Fruit fly (Drosophila melanogaster) whole organism, embryonic: ENCODE data around the gene aru.

Source experiments
- B-H1 ChIP-seq: fragments of 200-800 bp; sonication (Bioruptor generic); IDR thresholded peaks from 3 replicates; pipeline ENCODE4 v1.3.6; 2022; ENCODE audit warnings: missing biosample characterization, missing genetic modification characterization
- CG10267 ChIP-seq: fragments of 200-800 bp; sonication (Bioruptor generic); optimal IDR thresholded peaks from 2 replicates; lab custom pipeline; 2018; ENCODE audit warnings: missing biosample characterization, mild to moderate bottlenecking, missing genetic modification characterization, moderate library complexity
- CG10321 ChIP-seq: fragments of 200-800 bp; sonication (Bioruptor generic); IDR thresholded peaks from 2 replicates; pipeline ENCODE4 v1.3.6; 2022; ENCODE audit warnings: missing biosample characterization, missing genetic modification characterization
- CG12219 ChIP-seq: fragments of 200-800 bp; sonication (Bioruptor generic); optimal IDR thresholded peaks from 3 replicates; lab custom pipeline; 2018; ENCODE audit warnings: missing biosample characterization, mild to moderate bottlenecking, missing genetic modification characterization
- CG12391 ChIP-seq: fragments of 200-800 bp; sonication (Bioruptor generic); optimal IDR thresholded peaks from 3 replicates; lab custom pipeline; 2018; ENCODE audit warnings: missing biosample characterization, mild to moderate bottlenecking, missing genetic modification characterization, moderate library complexity
- CG12659 ChIP-seq: fragments of 200-800 bp; sonication (Bioruptor generic); optimal IDR thresholded peaks from 3 replicates; lab custom pipeline; 2017; ENCODE audit warnings: mild to moderate bottlenecking, missing biosample characterization, missing genetic modification reagents, missing genetic modification characterization
- CG14050 ChIP-seq: fragments of 200-800 bp; sonication (Bioruptor generic); IDR thresholded peaks from 3 replicates; pipeline ENCODE4 v1.3.6; 2022; ENCODE audit warnings: missing biosample characterization, missing genetic modification characterization
- CG17612 ChIP-seq: fragments of 200-800 bp; sonication (Bioruptor generic); IDR thresholded peaks from 2 replicates; pipeline ENCODE4 v1.3.6; 2022; ENCODE audit warnings: missing biosample characterization, missing genetic modification characterization
- CG17829 ChIP-seq: fragments of 200-800 bp; optimal IDR thresholded peaks from 2 replicates; lab custom pipeline; 2019; ENCODE audit warnings: missing biosample characterization, mild to moderate bottlenecking, missing genetic modification characterization, moderate library complexity
- CG18764 ChIP-seq: fragments of 200-800 bp; sonication (Bioruptor generic); optimal IDR thresholded peaks from 3 replicates; lab custom pipeline; 2016; ENCODE audit warnings: missing biosample characterization, missing genetic modification characterization
- CG2889 ChIP-seq: fragments of 200-800 bp; sonication (Bioruptor generic); IDR thresholded peaks from 3 replicates; pipeline ENCODE4 v1.3.6; 2022; ENCODE audit warnings: missing biosample characterization, missing genetic modification characterization
- CG4328 ChIP-seq: fragments of 200-800 bp; sonication (Bioruptor generic); optimal IDR thresholded peaks from 3 replicates; lab custom pipeline; 2017; ENCODE audit warnings: missing biosample characterization, missing genetic modification reagents, missing genetic modification characterization
- CG4404 ChIP-seq: fragments of 200-800 bp; sonication (Bioruptor generic); IDR thresholded peaks from 2 replicates; pipeline ENCODE4 v1.3.6; 2022; ENCODE audit warnings: missing biosample characterization, missing genetic modification characterization
- CG8388 ChIP-seq: fragments of 200-800 bp; sonication (Bioruptor generic); optimal IDR thresholded peaks from 2 replicates; lab custom pipeline; 2019; ENCODE audit warnings: missing biosample characterization, mild to moderate bottlenecking, missing genetic modification characterization, moderate library complexity
- CkIIα-i1 ChIP-seq: fragments of 200-800 bp; sonication (Bioruptor generic); IDR thresholded peaks from 2 replicates; pipeline ENCODE4 v1.3.6; 2022; ENCODE audit warnings: missing biosample characterization, missing genetic modification characterization
- Dad ChIP-seq: fragments of 200-800 bp; sonication (Bioruptor generic); optimal IDR thresholded peaks from 3 replicates; lab custom pipeline; 2016; ENCODE audit warnings: missing biosample characterization, missing genetic modification characterization
- HLH3B ChIP-seq: fragments of 200-800 bp; sonication (Bioruptor generic); IDR thresholded peaks from 2 replicates; pipeline ENCODE4 v1.3.6; 2022; ENCODE audit warnings: missing biosample characterization, missing genetic modification characterization
- Hey ChIP-seq: fragments of 200-800 bp; sonication (Bioruptor generic); optimal IDR thresholded peaks from 3 replicates; lab custom pipeline; 2018; ENCODE audit warnings: missing biosample characterization, mild to moderate bottlenecking, missing genetic modification characterization
- Hsf ChIP-seq: fragments of 200-800 bp; sonication (Bioruptor generic); optimal IDR thresholded peaks from 3 replicates; lab custom pipeline; 2016; ENCODE audit warnings: missing biosample characterization, missing genetic modification characterization
- Mrtf ChIP-seq: fragments of 200-800 bp; sonication (Bioruptor generic); IDR thresholded peaks from 3 replicates; pipeline ENCODE4 v1.3.6; 2022; ENCODE audit warnings: missing biosample characterization, missing genetic modification characterization
- Nf-YC ChIP-seq: fragments of 200-800 bp; optimal IDR thresholded peaks from 3 replicates; lab custom pipeline; 2019; ENCODE audit warnings: missing biosample characterization, mild to moderate bottlenecking, missing genetic modification characterization, moderate library complexity
- NfI ChIP-seq: fragments of 200-800 bp; sonication (Bioruptor generic); optimal IDR thresholded peaks from 3 replicates; lab custom pipeline; 2018; ENCODE audit warnings: missing biosample characterization, mild to moderate bottlenecking, missing genetic modification characterization, moderate library complexity
- Optix ChIP-seq: fragments of 200-800 bp; sonication (Bioruptor generic); IDR thresholded peaks from 3 replicates; pipeline ENCODE4 v1.3.6; 2022; ENCODE audit warnings: missing biosample characterization, missing genetic modification characterization
- Poxn ChIP-seq: fragments of 200-800 bp; sonication (Bioruptor generic); IDR thresholded peaks from 2 replicates; pipeline ENCODE4 v1.3.6; 2022; ENCODE audit warnings: missing biosample characterization, missing genetic modification characterization
- TFAM ChIP-seq: fragments of 200-800 bp; sonication (Bioruptor generic); optimal IDR thresholded peaks from 2 replicates; lab custom pipeline; 2017; ENCODE audit warnings: missing biosample characterization, missing genetic modification characterization, inconsistent platforms
- Vsx1 ChIP-seq: fragments of 200-800 bp; sonication (Bioruptor generic); optimal IDR thresholded peaks from 2 replicates; lab custom pipeline; 2017; ENCODE audit warnings: missing biosample characterization, mild to moderate bottlenecking, missing genetic modification characterization, missing genetic modification reagents
- amos ChIP-seq: fragments of 200-800 bp; sonication (Bioruptor generic); IDR thresholded peaks from 2 replicates; pipeline ENCODE4 v1.3.6; 2022; ENCODE audit warnings: missing biosample characterization, missing genetic modification characterization; ENCODE audit not compliant: partially characterized antibody
- aop ChIP-seq: fragments of 200-800 bp; sonication (Bioruptor generic); IDR thresholded peaks from 2 replicates; pipeline ENCODE4 v1.3.6; 2022; ENCODE audit warnings: missing biosample characterization, missing genetic modification characterization
- ara ChIP-seq: fragments of 200-800 bp; sonication (Bioruptor generic); IDR thresholded peaks from 2 replicates; pipeline ENCODE4 v1.3.6; 2022; ENCODE audit warnings: missing biosample characterization, missing genetic modification characterization
- bigmax ChIP-seq: fragments of 200-800 bp; sonication (Bioruptor generic); optimal IDR thresholded peaks from 2 replicates; lab custom pipeline; 2018; ENCODE audit warnings: missing biosample characterization, mild to moderate bottlenecking, missing genetic modification characterization
- chinmo ChIP-seq: fragments of 200-800 bp; sonication (Bioruptor generic); IDR thresholded peaks from 4 replicates; pipeline ENCODE4 v1.3.6; 2022; ENCODE audit warnings: missing biosample characterization, missing genetic modification characterization; ENCODE audit not compliant: partially characterized antibody
- ci ChIP-seq: fragments of 200-800 bp; sonication (Bioruptor generic); IDR thresholded peaks from 3 replicates; pipeline ENCODE4 v1.3.6; 2022; ENCODE audit warnings: missing biosample characterization, missing genetic modification characterization
- crc ChIP-seq: fragments of 200-800 bp; sonication (Bioruptor generic); optimal IDR thresholded peaks from 2 replicates; lab custom pipeline; 2016; ENCODE audit warnings: missing biosample characterization, missing genetic modification characterization
- crp ChIP-seq, 2 experiments: fragments of 200-800 bp; sonication (Bioruptor generic); optimal IDR thresholded peaks; 2 replicates in 1 of 2; 3 replicates in 1 of 2; lab custom pipeline; 2017; ENCODE audit warnings: missing biosample characterization in 2 of 2, missing genetic modification characterization in 2 of 2, mild to moderate bottlenecking in 1 of 2, moderate library complexity in 1 of 2
- dmrt99B ChIP-seq: fragments of 200-800 bp; sonication (Bioruptor generic); optimal IDR thresholded peaks from 2 replicates; lab custom pipeline; 2018; ENCODE audit warnings: missing biosample characterization, mild to moderate bottlenecking, missing genetic modification characterization, moderate library complexity
- dpn ChIP-seq, 2 experiments: fragments of 200-800 bp; sonication (Bioruptor generic); optimal IDR thresholded peaks; 3 replicates each; lab custom pipeline; 2016; ENCODE audit warnings: missing biosample characterization in 2 of 2, missing genetic modification characterization in 2 of 2
- emc ChIP-seq: fragments of 200-800 bp; sonication (Bioruptor generic); optimal IDR thresholded peaks from 2 replicates; lab custom pipeline; 2016; ENCODE audit warnings: missing biosample characterization, missing genetic modification characterization
- ems ChIP-seq: fragments of 200-800 bp; sonication (Bioruptor generic); optimal IDR thresholded peaks from 3 replicates; lab custom pipeline; 2016; ENCODE audit warnings: missing biosample characterization, missing genetic modification characterization
- fd3F ChIP-seq: fragments of 200-800 bp; sonication (Bioruptor generic); optimal IDR thresholded peaks from 2 replicates; lab custom pipeline; 2018; ENCODE audit warnings: missing biosample characterization, mild to moderate bottlenecking, missing genetic modification characterization, moderate library complexity
- gfzf ChIP-seq: fragments of 200-800 bp; sonication (Bioruptor generic); optimal IDR thresholded peaks from 2 replicates; lab custom pipeline; 2016; ENCODE audit warnings: missing biosample characterization, mild to moderate bottlenecking, missing genetic modification characterization, moderate library complexity
- ham ChIP-seq: fragments of 200-800 bp; sonication (Bioruptor generic); IDR thresholded peaks from 2 replicates; pipeline ENCODE4 v1.3.6; 2022; ENCODE audit warnings: missing biosample characterization, missing genetic modification characterization
- kah ChIP-seq: fragments of 200-800 bp; sonication (Bioruptor generic); optimal IDR thresholded peaks from 2 replicates; lab custom pipeline; 2018; ENCODE audit warnings: missing biosample characterization, mild to moderate bottlenecking, missing genetic modification characterization
- kay ChIP-seq: fragments of 200-800 bp; sonication (Bioruptor generic); optimal IDR thresholded peaks from 2 replicates; lab custom pipeline; 2016; ENCODE audit warnings: missing biosample characterization, missing genetic modification characterization
- lola ChIP-seq, 3 experiments: fragments of >200 bp in 2 of 3; fragments of 200-800 bp in 1 of 3; sonication (Bioruptor generic) in 1 of 3; optimal IDR thresholded peaks; 2 replicates each; lab custom pipeline; 2017 to 2019; ENCODE audit warnings: missing biosample characterization in 3 of 3, missing genetic modification characterization in 3 of 3, mild to moderate bottlenecking in 1 of 3, moderate library complexity in 1 of 3
- otp ChIP-seq: fragments of 200-800 bp; sonication (Bioruptor generic); IDR thresholded peaks from 3 replicates; pipeline ENCODE4, ENCODE4 v1.3.6; 2022; ENCODE audit warnings: missing biosample characterization, missing genetic modification characterization
- sens-2 ChIP-seq: fragments of 200-800 bp; sonication (Bioruptor generic); IDR thresholded peaks from 2 replicates; pipeline ENCODE4 v1.3.6; 2022; ENCODE audit warnings: missing biosample characterization, missing genetic modification characterization
- sim ChIP-seq: fragments of 200-800 bp; sonication (Bioruptor generic); IDR thresholded peaks from 2 replicates; pipeline ENCODE4 v1.3.6; 2022; ENCODE audit warnings: missing biosample characterization, missing genetic modification characterization
- slbo ChIP-seq: fragments of 200-800 bp; sonication (Bioruptor generic); IDR thresholded peaks from 2 replicates; pipeline ENCODE4 v1.3.6; 2022; ENCODE audit warnings: missing biosample characterization, missing genetic modification characterization
- slp2 ChIP-seq: fragments of 200-800 bp; sonication (Bioruptor generic); optimal IDR thresholded peaks from 2 replicates; lab custom pipeline; 2016; ENCODE audit warnings: missing biosample characterization, missing genetic modification characterization
- vfl ChIP-seq: fragments of 200-800 bp; sonication (Bioruptor generic); optimal IDR thresholded peaks from 2 replicates; lab custom pipeline; 2016; ENCODE audit warnings: missing biosample characterization, missing genetic modification characterization
- yki ChIP-seq: fragments of >200 bp; optimal IDR thresholded peaks from 3 replicates; lab custom pipeline; 2018

The aru gene

dm6 chr2L:852647-853111 is 15.5 kb downstream of the aru start, which contains the start of the genes CG4291 and kraken (continued):
- TF ChIP-seq fd3F (GFP tag; lab: Kevin White, UChicago): peak; percentile 39
- TF ChIP-seq otp (GFP tag; lab: Robert Waterston, UW): no peak
- peak; percentile 73 for TF ChIP-seq ci (GFP tag; lab: Robert Waterston, UW)
- peak; percentile 70 for TF ChIP-seq CG17829 (tag; lab: Kevin White, UChicago)
- peak; percentile 45 for TF ChIP-seq ems (GFP tag; lab: Kevin White, UChicago)
- no peak; the same call in 2 of the 3 replicates for TF ChIP-seq Mrtf (GFP tag; lab: Robert Waterston, UW)
- peak; percentile 31 for TF ChIP-seq CG4328 (GFP tag; lab: Kevin White, UChicago)
- no peak for TF ChIP-seq CG12219 (GFP tag; lab: Kevin White, UChicago)
- peak; percentile 58 for TF ChIP-seq Dad
- peak; percentile 63; the same call in 1 of the 2 replicates for TF ChIP-seq ara
- peak; percentile 14; the same call in 1 of the 2 replicates for TF ChIP-seq CG4404
- TF ChIP-seq emc (GFP tag; lab: Kevin White, UChicago): peak; percentile 26
- no peak for TF ChIP-seq CkIIα-i1
- no peak for TF ChIP-seq yki
- peak; percentile 70 for TF ChIP-seq NfI (GFP tag; lab: Kevin White, UChicago)
- peak; percentile 36; the same call in 1 of the 2 replicates for TF ChIP-seq amos (GFP tag; lab: Robert Waterston, UW)
- TF ChIP-seq CG10267 (tag; lab: Kevin White, UChicago): peak; percentile 16
- TF ChIP-seq Optix (GFP tag; lab: Robert Waterston, UW): no peak
- TF ChIP-seq Vsx1: peak; percentile 79
- peak; percentile 57 for TF ChIP-seq kah (GFP tag; lab: Kevin White, UChicago)
- TF ChIP-seq slp2 (GFP tag; lab: Kevin White, UChicago): no peak
- peak; percentile 62; the same call in 1 of the 2 replicates for TF ChIP-seq aop (GFP tag; lab: Robert Waterston, UW)
- no peak; the same call in 2 of the 3 replicates for TF ChIP-seq B-H1 (GFP tag; lab: Robert Waterston, UW)
- TF ChIP-seq CG12391: peak; percentile 46
- TF ChIP-seq Poxn (GFP tag; lab: Robert Waterston, UW): no peak
- TF ChIP-seq sim (GFP tag; lab: Robert Waterston, UW): peak; percentile 49; the same call in 1 of the 2 replicates
- peak; percentile 72 to 74 for TF ChIP-seq dpn (GFP tag; optimal IDR thresholded peaks at IDR 0.05; lab: Kevin White, UChicago)
- peak; percentile 3 for TF ChIP-seq CG8388 (GFP tag; lab: Kevin White, UChicago)
- no peak for TF ChIP-seq ham (GFP tag; lab: Robert Waterston, UW)
- peak; percentile 16 for TF ChIP-seq kay (GFP tag; lab: Kevin White, UChicago)
- no peak for TF ChIP-seq sens-2 (GFP tag; lab: Robert Waterston, UW)
- peak; percentile 73 for TF ChIP-seq CG12659 (GFP tag; lab: Kevin White, UChicago)
- peak; percentile 32 for TF ChIP-seq crc
- peak; percentile 22; the same call in 1 of the 2 replicates for TF ChIP-seq HLH3B (GFP tag; lab: Robert Waterston, UW)
- peak; percentile 42; the same call in 2 of the 3 replicates for TF ChIP-seq CG14050 (GFP tag; lab: Robert Waterston, UW)
- TF ChIP-seq CG18764 (GFP tag; lab: Kevin White, UChicago): no peak
- TF ChIP-seq CG10321 (GFP tag; lab: Robert Waterston, UW): peak; percentile 42; the same call in 1 of the 2 replicates
- no peak for TF ChIP-seq CG2889
- peak; percentile 35 for TF ChIP-seq dmrt99B
- TF ChIP-seq lola (GFP tag; optimal IDR thresholded peaks at IDR 0.05; lab: Kevin White, UChicago): peak in 1 of 3 experiments; percentile 4
- peak; percentile 30 for TF ChIP-seq gfzf (GFP tag; lab: Kevin White, UChicago)
- TF ChIP-seq Hsf (GFP tag; lab: Kevin White, UChicago): peak; percentile 40
- TF ChIP-seq TFAM: no peak
- TF ChIP-seq chinmo (GFP tag; lab: Robert Waterston, UW): no peak
- TF ChIP-seq vfl (GFP tag; lab: Kevin White, UChicago): peak; percentile 68
- TF ChIP-seq Hey: no peak
- TF ChIP-seq crp (GFP tag; optimal IDR thresholded peaks at IDR 0.05; lab: Kevin White, UChicago): no peak
- no peak for TF ChIP-seq bigmax (GFP tag; lab: Kevin White, UChicago)
- TF ChIP-seq CG17612: peak; percentile 31; the same call in 1 of the 2 replicates
- peak; percentile 85 for TF ChIP-seq slbo (GFP tag; lab: Robert Waterston, UW)
- peak; percentile 61 for TF ChIP-seq Nf-YC (tag; lab: Kevin White, UChicago)
